Fruit fly (Drosophila melanogaster): ENCODE data around the gene CG10077.

The CG10077 gene

DNA sequence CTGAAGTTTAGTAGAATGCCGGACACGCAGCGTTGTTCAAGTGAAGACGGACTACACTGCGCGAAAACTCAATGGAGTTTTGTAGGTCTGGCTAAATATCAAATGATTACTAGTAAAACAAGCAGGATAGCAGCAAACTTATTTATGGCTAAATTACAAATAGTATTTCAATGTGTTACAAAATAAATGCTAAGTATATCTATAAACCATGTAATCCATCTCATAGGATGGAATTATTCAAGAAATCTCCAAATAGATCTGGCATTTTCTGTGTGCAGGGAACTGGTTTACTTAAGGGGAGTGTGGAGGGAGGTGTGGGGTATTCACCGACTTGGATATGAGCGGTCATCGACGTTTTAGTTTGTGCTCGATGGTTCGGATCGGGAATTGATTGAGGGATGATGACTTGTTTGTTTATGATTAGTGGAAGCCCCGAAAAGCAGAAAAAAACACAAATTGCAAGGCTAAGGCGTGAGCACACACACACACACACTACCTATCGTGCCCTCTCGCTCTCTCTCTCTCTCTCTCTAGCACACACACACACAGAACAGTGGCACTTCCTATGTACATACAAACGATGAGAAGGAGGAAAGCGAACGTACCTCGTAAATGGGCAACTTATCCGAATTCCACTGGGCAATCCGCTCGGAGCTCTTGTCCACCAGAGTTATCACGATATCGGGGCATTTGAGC is 8.2 kb upstream of the CG10077 start (continued):
- TF ChIP-seq CG17802 (tag; optimal IDR thresholded peaks at IDR 0.05) (peak; percentile 49), CG7786 (GFP tag; optimal IDR thresholded peaks at IDR 0.05) (peak; percentile 78), scrt (GFP tag; optimal IDR thresholded peaks at IDR 0.05) (peak; percentile 55), CG15514 (GFP tag; optimal IDR thresholded peaks at IDR 0.05) (peak; percentile 67), Hmx (GFP tag; optimal IDR thresholded peaks at IDR 0.05) (peak; percentile 43), Blimp-1 (GFP tag; optimal IDR thresholded peaks at IDR 0.05) (peak; percentile 82), Doc3 (GFP tag; IDR thresholded peaks at IDR 0.05; ENCODE audit: partially characterized antibody) (no peak), Aef1 (GFP tag; IDR thresholded peaks at IDR 0.05) (peak; percentile 72), hkb (optimal IDR thresholded peaks at IDR 0.05) (no peak), hkb (GFP tag; IDR thresholded peaks at IDR 0.05) (peak; percentile 70; the same call in 1 of the 2 replicates), disco-r (GFP tag; optimal IDR thresholded peaks at IDR 0.05) (peak; percentile 1), tx (GFP tag; optimal IDR thresholded peaks at IDR 0.05) (peak; percentile 78), org-1 (GFP tag; optimal IDR thresholded peaks at IDR 0.05) (peak; percentile 82), grau (tag; optimal IDR thresholded peaks at IDR 0.05) (peak; percentile 86), CG8089 (GFP tag; optimal IDR thresholded peaks at IDR 0.05) (peak; percentile 66), klu (GFP tag; IDR thresholded peaks at IDR 0.05) (peak; percentile 39; the same call in 1 of the 2 replicates), CG6254 (GFP tag; optimal IDR thresholded peaks at IDR 0.05) (peak; percentile 62), dysf (GFP tag; IDR thresholded peaks at IDR 0.05) (peak; percentile 88), CG13296 (GFP tag; optimal IDR thresholded peaks at IDR 0.05) (peak; percentile 71), trh (GFP tag; optimal IDR thresholded peaks at IDR 0.05) (peak; percentile 78), CG4617 (GFP tag; optimal IDR thresholded peaks at IDR 0.05; ENCODE audit: borderline replicate concordance) (peak; percentile 11), CG43689 (GFP tag; IDR thresholded peaks at IDR 0.05) (0 out of 2 replicates have a peak, but pooled peaks have one; percentile 30), run (tag; optimal IDR thresholded peaks at IDR 0.05) (peak; percentile 71), schlank (tag; optimal IDR thresholded peaks at IDR 0.05) (peak; percentile 27), pros (GFP tag; optimal IDR thresholded peaks at IDR 0.05) (no peak), Side (GFP tag; optimal IDR thresholded peaks at IDR 0.05) (peak; percentile 79), gro (GFP tag; optimal IDR thresholded peaks at IDR 0.05) (peak; percentile 54), CG8281 (tag; optimal IDR thresholded peaks at IDR 0.05) (peak; percentile 40), Antp (GFP tag; optimal IDR thresholded peaks at IDR 0.05) (peak; percentile 81), CG30431 (GFP tag; optimal IDR thresholded peaks at IDR 0.05) (peak; percentile 70), E2f1 (GFP tag; IDR thresholded peaks at IDR 0.05) (peak; percentile 74), ken (GFP tag; IDR thresholded peaks at IDR 0.05) (0 out of 3 replicates have a peak, but pooled peaks have one; percentile 20), Hey (tag; optimal IDR thresholded peaks at IDR 0.05) (no peak), Awh (GFP tag; IDR thresholded peaks at IDR 0.05) (peak; percentile 65; the same call in 1 of the 2 replicates), pum (GFP tag; optimal IDR thresholded peaks at IDR 0.05) (peak; percentile 70), CG2120 (GFP tag; optimal IDR thresholded peaks at IDR 0.05) (peak; percentile 82), cg (GFP tag; optimal IDR thresholded peaks at IDR 0.05) (peak; percentile 86), CG6813 (GFP tag; optimal IDR thresholded peaks at IDR 0.05) (peak; percentile 73), seq (GFP tag; IDR thresholded peaks at IDR 0.05) (peak; percentile 69), CG32532 (GFP tag; IDR thresholded peaks at IDR 0.05) (peak; percentile 77), CG13624 (GFP tag; optimal IDR thresholded peaks at IDR 0.05) (peak; percentile 76), CTCF (GFP tag; optimal IDR thresholded peaks at IDR 0.05) (no peak), CG11723 (GFP tag; optimal IDR thresholded peaks at IDR 0.05) (peak; percentile 79), CG18619 (GFP tag; optimal IDR thresholded peaks at IDR 0.05) (peak; percentile 64), CG31388 (GFP tag; optimal IDR thresholded peaks at IDR 0.05) (peak; percentile 13), crp (GFP tag; optimal IDR thresholded peaks at IDR 0.05) (peak in 1 of 2 experiments; percentile 19), CG6854 (GFP tag; optimal IDR thresholded peaks at IDR 0.05) (peak; percentile 58), Dll (GFP tag; IDR thresholded peaks at IDR 0.05; ENCODE audit: partially characterized antibody) (no peak), fd102C (GFP tag; optimal IDR thresholded peaks at IDR 0.05) (no peak), gcm (GFP tag; optimal IDR thresholded peaks at IDR 0.05) (peak; percentile 61)

All from whole organism, embryonic.